Fruit fly (Drosophila melanogaster) whole organism, pupa: ENCODE results near the gene CG32237.
A peak's percentile ranks its signal among the peaks of the same experiment; 100 is the strongest.

Experiments
- CG10348 ChIP-seq: fragments of 200-800 bp; sonication (Bioruptor generic); IDR thresholded peaks from 2 replicates; pipeline ENCODE4 v1.3.6; 2022; ENCODE audit warnings: missing biosample characterization, missing genetic modification characterization
- CG12605 ChIP-seq: fragments of 200-800 bp; sonication (Bioruptor generic); IDR thresholded peaks from 2 replicates; pipeline ENCODE4 v1.3.6; 2022; ENCODE audit warnings: missing biosample characterization, missing genetic modification characterization
- CG13204 ChIP-seq: fragments of 200-800 bp; sonication (Bioruptor generic); optimal IDR thresholded peaks from 2 replicates; lab custom pipeline; 2018; ENCODE audit warnings: missing biosample characterization, mild to moderate bottlenecking, missing genetic modification characterization, moderate library complexity
- CG14655 ChIP-seq: fragments of 200-800 bp; sonication (Bioruptor generic); optimal IDR thresholded peaks from 3 replicates; lab custom pipeline; 2017; ENCODE audit warnings: mild to moderate bottlenecking, missing biosample characterization, missing genetic modification reagents, missing genetic modification characterization
- CG15710 ChIP-seq: fragments of 200-800 bp; sonication (Bioruptor generic); optimal IDR thresholded peaks from 2 replicates; lab custom pipeline; 2018; ENCODE audit warnings: missing biosample characterization, mild to moderate bottlenecking, missing genetic modification characterization, moderate library complexity
- CG17806 ChIP-seq: fragments of 200-800 bp; sonication (Bioruptor generic); optimal IDR thresholded peaks from 2 replicates; lab custom pipeline; 2018; ENCODE audit warnings: missing biosample characterization, mild to moderate bottlenecking, missing genetic modification characterization, moderate library complexity
- CG32121 ChIP-seq: fragments of 200-800 bp; sonication (Bioruptor generic); IDR thresholded peaks from 2 replicates; pipeline ENCODE4 v1.3.6; 2022; ENCODE audit warnings: missing biosample characterization, missing genetic modification characterization
- CG34367 ChIP-seq: fragments of 200-800 bp; sonication (Bioruptor generic); optimal IDR thresholded peaks from 2 replicates; lab custom pipeline; 2018; ENCODE audit warnings: missing biosample characterization, mild to moderate bottlenecking, missing genetic modification characterization
- CG4496 ChIP-seq: fragments of 200-800 bp; sonication (Bioruptor generic); IDR thresholded peaks from 3 replicates; pipeline ENCODE4 v1.3.6; 2022; ENCODE audit warnings: missing biosample characterization, missing genetic modification characterization
- CG8159 ChIP-seq: fragments of 200-800 bp; sonication (Bioruptor generic); optimal IDR thresholded peaks from 3 replicates; lab custom pipeline; 2018; ENCODE audit warnings: missing biosample characterization, mild to moderate bottlenecking, missing genetic modification characterization, moderate library complexity
- CG8301 ChIP-seq: fragments of 200-800 bp; sonication (Bioruptor generic); optimal IDR thresholded peaks from 2 replicates; lab custom pipeline; 2018; ENCODE audit warnings: missing biosample characterization, mild to moderate bottlenecking, missing genetic modification characterization
- CG9948 ChIP-seq: fragments of 200-800 bp; sonication (Bioruptor generic); optimal IDR thresholded peaks from 2 replicates; lab custom pipeline; 2018; ENCODE audit warnings: missing biosample characterization, mild to moderate bottlenecking, missing genetic modification characterization, moderate library complexity
- D1 ChIP-seq: fragments of 200-800 bp; sonication (Bioruptor generic); optimal IDR thresholded peaks from 2 replicates; lab custom pipeline; 2018; ENCODE audit warnings: missing biosample characterization, mild to moderate bottlenecking, missing genetic modification characterization, moderate library complexity
- EcR ChIP-seq: fragments of 200-800 bp; sonication (Bioruptor generic); optimal IDR thresholded peaks from 3 replicates; lab custom pipeline; 2019; ENCODE audit warnings: missing biosample characterization, missing genetic modification characterization, mild to moderate bottlenecking, moderate library complexity, missing genetic modification reagents
- Ets98B ChIP-seq: fragments of 200-800 bp; sonication (Bioruptor generic); IDR thresholded peaks from 2 replicates; pipeline ENCODE4 v1.3.6; 2022; ENCODE audit warnings: missing biosample characterization, missing genetic modification characterization
- Pif1A ChIP-seq: fragments of 200-800 bp; sonication (Bioruptor generic); optimal IDR thresholded peaks from 3 replicates; lab custom pipeline; 2016; ENCODE audit warnings: missing biosample characterization, missing genetic modification characterization
- Pif1B ChIP-seq: fragments of 200-800 bp; sonication (Bioruptor generic); optimal IDR thresholded peaks from 3 replicates; lab custom pipeline; 2016; ENCODE audit warnings: missing biosample characterization, missing genetic modification characterization
- Snoo ChIP-seq: fragments of 200-800 bp; sonication (Bioruptor generic); optimal IDR thresholded peaks from 3 replicates; lab custom pipeline; 2017; ENCODE audit warnings: missing biosample characterization, mild to moderate bottlenecking, missing genetic modification characterization, inconsistent platforms
- fd96Ca ChIP-seq: fragments of 200-800 bp; sonication (Bioruptor generic); IDR thresholded peaks from 3 replicates; pipeline ENCODE4 v1.3.6; 2022; ENCODE audit warnings: missing biosample characterization, missing genetic modification characterization
- gl ChIP-seq: fragments of 200-800 bp; sonication (Bioruptor generic); optimal IDR thresholded peaks from 2 replicates; lab custom pipeline; 2018; ENCODE audit warnings: missing biosample characterization, mild to moderate bottlenecking, missing genetic modification characterization
- rn ChIP-seq: fragments of 200-800 bp; sonication (Bioruptor generic); IDR thresholded peaks from 2 replicates; pipeline ENCODE4 v1.3.6; 2022; ENCODE audit warnings: missing biosample characterization, missing genetic modification characterization

CG32237 gene

dm6 chr3L:4824356-4825138 lies 27.7 kb downstream of the CG32237 start:
- TF ChIP-seq rn (GFP tag; lab: Robert Waterston, UW) (peak; percentile 92), Ets98B (peak; percentile 96), CG15710 (peak; percentile 91), CG34367 (tag; lab: Kevin White, UChicago) (peak; percentile 84), CG12605 (GFP tag; lab: Robert Waterston, UW) (peak; percentile 90), CG17806 (tag; lab: Kevin White, UChicago) (peak; percentile 92), CG4496 (GFP tag; lab: Robert Waterston, UW) (peak; percentile 97), Pif1A (GFP tag; lab: Kevin White, UChicago) (no peak), EcR (peak; percentile 96), CG32121 (peak; percentile 97), D1 (no peak), CG9948 (peak; percentile 91), CG10348 (GFP tag; lab: Robert Waterston, UW) (peak; percentile 84), CG8159 (tag; lab: Kevin White, UChicago) (peak; percentile 94), Snoo (tag; lab: Kevin White, UChicago) (no peak), fd96Ca (GFP tag; lab: Robert Waterston, UW) (peak; percentile 93), CG8301 (tag; lab: Kevin White, UChicago) (no peak), Pif1B (GFP tag; lab: Kevin White, UChicago) (peak; percentile 95), gl (tag; lab: Kevin White, UChicago) (peak; percentile 78), CG14655 (GFP tag; lab: Kevin White, UChicago) (peak; percentile 94)

DNA sequence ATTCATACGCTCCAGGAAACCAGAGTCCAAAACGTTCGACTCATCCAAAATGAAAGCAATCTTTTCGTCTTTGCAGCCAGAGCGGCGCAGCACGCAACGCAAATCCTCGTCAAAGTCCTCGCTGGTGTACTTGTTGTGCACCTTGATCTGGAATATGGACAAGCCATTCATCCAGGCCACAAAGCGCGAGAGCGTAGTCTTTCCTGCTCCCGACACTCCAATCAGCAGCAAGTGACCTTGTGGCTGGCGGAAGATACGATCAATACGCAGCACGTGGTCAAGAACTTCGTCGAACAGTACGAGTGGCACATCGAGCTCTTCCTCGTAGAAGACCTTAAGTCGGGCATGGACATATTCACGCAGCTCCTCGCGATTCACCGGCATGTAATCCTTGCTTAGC lies 38.1 kb downstream of the CG32237 start:
- no peak for TF ChIP-seq CG9948
- TF ChIP-seq CG32121: no peak
- TF ChIP-seq CG13204: no peak
- TF ChIP-seq CG12605 (GFP tag; lab: Robert Waterston, UW): no peak
- TF ChIP-seq CG15710: no peak
- TF ChIP-seq rn (GFP tag; lab: Robert Waterston, UW): no peak
- no peak for TF ChIP-seq D1
- no peak for TF ChIP-seq CG14655 (GFP tag; lab: Kevin White, UChicago)
- no peak for TF ChIP-seq Pif1B (GFP tag; lab: Kevin White, UChicago)

DNA sequence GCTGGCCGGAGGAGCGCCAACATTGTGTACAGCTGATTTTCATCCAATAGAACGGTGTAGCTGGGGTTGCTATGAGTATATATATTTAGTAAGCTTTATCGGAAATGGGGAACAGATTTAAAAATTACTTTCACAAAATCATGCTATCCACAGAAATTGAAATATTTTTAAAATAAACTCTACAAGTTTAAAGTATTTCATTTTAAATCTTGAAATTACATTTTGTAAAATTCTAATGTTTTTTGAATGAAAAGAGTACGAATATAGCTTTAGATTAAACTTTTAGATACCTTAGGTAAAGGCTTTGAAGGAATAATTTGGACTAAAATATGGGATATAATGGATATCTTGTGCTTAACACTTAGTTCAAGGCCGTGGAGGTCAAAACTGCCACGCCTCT lies 45.0 kb downstream of the CG32237 start, which contains the start of gene CG18808:
TSS of gene CG18808 (minus strand) at position 101 of the 400 bp plus-strand sequence.
- TF ChIP-seq CG4496 (GFP tag; lab: Robert Waterston, UW) (no peak), CG8159 (tag; lab: Kevin White, UChicago) (no peak), CG8301 (tag; lab: Kevin White, UChicago) (no peak), Pif1A (GFP tag; lab: Kevin White, UChicago) (no peak), CG9948 (no peak), fd96Ca (GFP tag; lab: Robert Waterston, UW) (no peak), gl (tag; lab: Kevin White, UChicago) (no peak), CG17806 (tag; lab: Kevin White, UChicago) (no peak)

- TF ChIP-seq Ets98B (no peak), Pif1B (GFP tag; lab: Kevin White, UChicago) (no peak), CG8159 (tag; lab: Kevin White, UChicago) (no peak), CG32121 (no peak), CG10348 (GFP tag; lab: Robert Waterston, UW) (no peak), CG15710 (no peak), gl (tag; lab: Kevin White, UChicago) (no peak), CG14655 (GFP tag; lab: Kevin White, UChicago) (no peak), CG17806 (tag; lab: Kevin White, UChicago) (no peak), CG13204 (no peak), rn (GFP tag; lab: Robert Waterston, UW) (no peak), CG9948 (no peak), CG8301 (tag; lab: Kevin White, UChicago) (no peak), Pif1A (GFP tag; lab: Kevin White, UChicago) (no peak), CG12605 (GFP tag; lab: Robert Waterston, UW) (no peak), Snoo (tag; lab: Kevin White, UChicago) (no peak), CG4496 (GFP tag; lab: Robert Waterston, UW) (no peak), EcR (no peak), D1 (no peak)
Measured at dm6 chr3L:4805751-4806150, 46.5 kb downstream of the CG32237 start.

DNA sequence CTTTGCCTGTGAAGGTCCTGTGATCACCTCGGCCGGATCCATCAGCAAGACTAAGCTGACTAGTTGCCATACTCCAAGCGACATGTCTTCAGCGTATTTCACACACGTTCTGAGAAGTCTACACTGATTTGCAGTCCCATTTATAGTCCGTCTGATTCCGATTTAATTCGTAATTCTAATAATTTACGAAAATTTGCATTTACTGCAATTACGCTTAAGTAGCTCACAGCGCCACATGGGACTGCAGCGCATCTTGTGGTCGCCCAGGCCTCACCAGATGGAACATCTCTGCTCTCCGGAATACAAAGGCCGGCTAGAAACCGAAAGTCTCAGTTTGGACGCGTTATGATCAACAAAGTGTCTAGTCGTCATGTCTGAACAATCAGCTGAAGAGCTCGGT lies 47.1 kb downstream of the CG32237 start, which contains the start of gene CG7509:
TSS of gene CG7509 (minus strand) at position 101 of the 400 bp plus-strand sequence.
- TF ChIP-seq Pif1A (GFP tag; lab: Kevin White, UChicago) (no peak), CG14655 (GFP tag; lab: Kevin White, UChicago) (no peak), CG15710 (no peak), rn (GFP tag; lab: Robert Waterston, UW) (no peak), CG10348 (GFP tag; lab: Robert Waterston, UW) (no peak), CG13204 (no peak), CG12605 (GFP tag; lab: Robert Waterston, UW) (no peak)
- TF ChIP-seq, all 21 proteins: peak for 0

- TF ChIP-seq fd96Ca (GFP tag; lab: Robert Waterston, UW): peak; percentile 14; the same call in 1 of the 3 replicates
- no peak for TF ChIP-seq CG17806 (tag; lab: Kevin White, UChicago)
- no peak for TF ChIP-seq Pif1B (GFP tag; lab: Kevin White, UChicago)
- TF ChIP-seq CG32121: no peak
- TF ChIP-seq CG10348 (GFP tag; lab: Robert Waterston, UW): no peak
Measured at dm6 chr3L:4800641-4801040, 51.6 kb downstream of the CG32237 start.
